Worm (Caenorhabditis elegans): ENCODE data around the gene abts-4.

The abts-4 gene

ce11 chrX:6737329-6738008 is 24.1 kb downstream of the abts-4 start (continued):
- peak; percentile 78 for TF ChIP-seq skn-1 (tag; optimal IDR thresholded peaks at IDR 0.05)
- TF ChIP-seq hpl-2 (GFP tag; optimal IDR thresholded peaks at IDR 0.05), result no peak
- TF ChIP-seq mep-1 (tag; optimal IDR thresholded peaks at IDR 0.05), result peak; percentile 78
- no peak for TF ChIP-seq ama-1 (optimal IDR thresholded peaks at IDR 0.05)
- TF ChIP-seq egl-27 (tag; optimal IDR thresholded peaks at IDR 0.05), result peak; percentile 93 to 96
- no peak for TF ChIP-seq aly-2 (tag; optimal IDR thresholded peaks at IDR 0.05)
- peak; percentile 80 for TF ChIP-seq jun-1 (tag; optimal IDR thresholded peaks at IDR 0.05)
- peak; percentile 99 for TF ChIP-seq nhr-71 (tag; optimal IDR thresholded peaks at IDR 0.05)
- TF ChIP-seq nhr-85 (tag), result peak; percentile 100
- TF ChIP-seq unc-86 (tag; optimal IDR thresholded peaks at IDR 0.05), result peak; percentile 90
- TF ChIP-seq snpc-4 (tag; optimal IDR thresholded peaks at IDR 0.05), result peak; percentile 22
- no peak for TF ChIP-seq pag-3 (tag; optimal IDR thresholded peaks at IDR 0.05; ENCODE audit: borderline replicate concordance, insufficient read depth)
- TF ChIP-seq mdl-1 (tag; optimal IDR thresholded peaks at IDR 0.05), result peak in 1 of 2 experiments; percentile 98
- peak; percentile 93 for TF ChIP-seq ztf-4 (tag; optimal IDR thresholded peaks at IDR 0.05)
- peak; percentile 90 for TF ChIP-seq rnt-1 (tag; optimal IDR thresholded peaks at IDR 0.05)
- TF ChIP-seq ces-1 (GFP tag; optimal IDR thresholded peaks at IDR 0.05), result no peak
- TF ChIP-seq xbp-1 (tag; optimal IDR thresholded peaks at IDR 0.05), result peak; percentile 97
- peak; percentile 81 for TF ChIP-seq egl-13 (tag; optimal IDR thresholded peaks at IDR 0.05)
- TF ChIP-seq C34B4.2 (tag; optimal IDR thresholded peaks at IDR 0.05), result no peak
- TF ChIP-seq lir-3 (tag; optimal IDR thresholded peaks at IDR 0.05; ENCODE audit: poor library complexity), result peak; percentile 80
- peak; percentile 91 for TF ChIP-seq swsn-7 (tag; optimal IDR thresholded peaks at IDR 0.05)
- no peak for TF ChIP-seq hlh-4 (tag; optimal IDR thresholded peaks at IDR 0.05)
- peak; percentile 82 for TF ChIP-seq sup-37 (GFP tag; optimal IDR thresholded peaks at IDR 0.05)
- TF ChIP-seq lin-39 (tag; optimal IDR thresholded peaks at IDR 0.05), result peak; percentile 50
- peak; percentile 70 for TF ChIP-seq mab-9 (GFP tag; IDR thresholded peaks at IDR 0.05)
- no peak for TF ChIP-seq nhr-237 (tag; optimal IDR thresholded peaks at IDR 0.05)
- TF ChIP-seq grh-1 (GFP tag; IDR thresholded peaks at IDR 0.05), result peak; percentile 94
- no peak for TF ChIP-seq F16B12.6 (tag; optimal IDR thresholded peaks at IDR 0.05)
- TF ChIP-seq nhr-11 (tag; optimal IDR thresholded peaks at IDR 0.05), result peak; percentile 82
- peak in 2 of 3 experiments; percentile 45 to 54 for TF ChIP-seq ceh-82 (tag; optimal IDR thresholded peaks at IDR 0.05)
- TF ChIP-seq unc-98 (GFP tag; IDR thresholded peaks at IDR 0.05), result 0 out of 2 replicates have a peak, but pooled peaks have one; percentile 45
- peak; percentile 99 for TF ChIP-seq nhr-20 (tag; optimal IDR thresholded peaks at IDR 0.05)
- TF ChIP-seq C04F5.9 (tag; optimal IDR thresholded peaks at IDR 0.05), result peak; percentile 23
- TF ChIP-seq vab-15 (tag; optimal IDR thresholded peaks at IDR 0.05), result peak; percentile 48
- peak; percentile 56 to 75 for TF ChIP-seq lin-35 (GFP tag; optimal IDR thresholded peaks at IDR 0.05)
- TF ChIP-seq fos-1 (tag; optimal IDR thresholded peaks at IDR 0.05), result peak; percentile 40
- TF ChIP-seq ztf-11 (tag; optimal IDR thresholded peaks at IDR 0.05), result peak in 1 of 2 experiments; percentile 63
- TF ChIP-seq fkh-10 (GFP tag; optimal IDR thresholded peaks at IDR 0.05), result peak; percentile 64
- TF ChIP-seq irx-1 (tag; optimal IDR thresholded peaks at IDR 0.05), result peak; percentile 91
- peak; percentile 85 for TF ChIP-seq pax-3 (tag; optimal IDR thresholded peaks at IDR 0.05)
- TF ChIP-seq hlh-17 (GFP tag; optimal IDR thresholded peaks at IDR 0.05; ENCODE audit: borderline replicate concordance), result no peak

- TF ChIP-seq ceh-8 (GFP tag; optimal IDR thresholded peaks at IDR 0.05) (no peak), fkh-10 (GFP tag; optimal IDR thresholded peaks at IDR 0.05) (peak; percentile 73), nhr-11 (tag; optimal IDR thresholded peaks at IDR 0.05) (peak; percentile 31), pax-3 (tag; optimal IDR thresholded peaks at IDR 0.05) (no peak), ama-1 (optimal IDR thresholded peaks at IDR 0.05) (no peak), lin-14 (GFP tag; optimal IDR thresholded peaks at IDR 0.05) (peak; percentile 93), F16B12.6 (tag; optimal IDR thresholded peaks at IDR 0.05) (no peak), fkh-4 (tag; optimal IDR thresholded peaks at IDR 0.05; ENCODE audit: borderline replicate concordance) (no peak), hpl-2 (GFP tag; optimal IDR thresholded peaks at IDR 0.05) (no peak), dsc-1 (tag; optimal IDR thresholded peaks at IDR 0.05) (peak; percentile 68), nhr-77 (tag; optimal IDR thresholded peaks at IDR 0.05) (peak; percentile 3), fkh-8 (tag; optimal IDR thresholded peaks at IDR 0.05) (peak; percentile 94), lsy-2 (tag; optimal IDR thresholded peaks at IDR 0.05) (peak; percentile 32 to 62), lin-15B (tag; optimal IDR thresholded peaks at IDR 0.05) (no peak), vab-15 (tag; optimal IDR thresholded peaks at IDR 0.05) (peak; percentile 45), mef-2 (tag; optimal IDR thresholded peaks at IDR 0.05) (no peak), ztf-4 (tag; optimal IDR thresholded peaks at IDR 0.05) (peak; percentile 35), nhr-85 (tag) (peak; percentile 99), nhr-20 (tag; optimal IDR thresholded peaks at IDR 0.05) (peak; percentile 86)
Measured at ce11 chrX:6736358-6736991, 25.1 kb downstream of the abts-4 start.
